Worm (Caenorhabditis elegans): ENCODE results near the gene C48B4.7.

- TF ChIP-seq nhr-76 (tag; optimal IDR thresholded peaks at IDR 0.05) = no peak
- no peak for TF ChIP-seq ces-1 (GFP tag; optimal IDR thresholded peaks at IDR 0.05)
- no peak for TF ChIP-seq pha-4 (tag; optimal IDR thresholded peaks at IDR 0.05)
- no peak for TF ChIP-seq snpc-4 (tag; optimal IDR thresholded peaks at IDR 0.05)
- no peak for TF ChIP-seq elt-3 (tag; optimal IDR thresholded peaks at IDR 0.05)
- TF ChIP-seq lsy-2 (tag; optimal IDR thresholded peaks at IDR 0.05) = no peak
- TF ChIP-seq M03D4.4 (tag; optimal IDR thresholded peaks at IDR 0.05) = no peak
- no peak for TF ChIP-seq unc-62 (GFP tag; optimal IDR thresholded peaks at IDR 0.05)
- TF ChIP-seq unc-120 (tag; optimal IDR thresholded peaks at IDR 0.05; ENCODE audit: poor library complexity, severe bottlenecking) = no peak
- TF ChIP-seq nhr-2 (tag; optimal IDR thresholded peaks at IDR 0.05) = no peak
- TF ChIP-seq elt-1 (tag; optimal IDR thresholded peaks at IDR 0.05; ENCODE audit: borderline replicate concordance, insufficient read depth) = no peak
These were observed 4.0 kb upstream of the C48B4.7 start, which contains the start of gene C48B4.9 for ce11 chrIII:9563235-9563634.

All from whole organism, mixed stage, embryonic.